Worm (Caenorhabditis elegans) whole organism, L2 larva: ENCODE measurements around the gene W08F4.1.

ENCODE experiments used
- F13H6.1 ChIP-seq: sonication (generic microtip); optimal IDR thresholded peaks from 2 replicates; lab custom pipeline; 2016; ENCODE audit warnings: missing genetic modification characterization, missing compliant biosample characterization
- ZK546.5 ChIP-seq: sonication (generic microtip); optimal IDR thresholded peaks from 2 replicates; lab custom pipeline; 2017; ENCODE audit warnings: missing biosample characterization, missing genetic modification characterization
- ceh-16 ChIP-seq: fragments of 150-350 bp; optimal IDR thresholded peaks from 2 replicates; lab custom pipeline; 2014; ENCODE audit warnings: missing biosample characterization, missing genetic modification characterization
- egl-27 ChIP-seq: sonication (generic microtip); optimal IDR thresholded peaks from 3 replicates; lab custom pipeline; 2017; ENCODE audit warnings: missing biosample characterization, missing genetic modification reagents, missing genetic modification characterization
- lin-13 ChIP-seq: fragments of 150-350 bp; optimal IDR thresholded peaks from 2 replicates; lab custom pipeline; 2014; ENCODE audit warnings: missing biosample characterization, missing genetic modification reagents, missing genetic modification characterization
- mdl-1 ChIP-seq, 2 experiments: fragments of 150-350 bp in 1 of 2; sonication (generic microtip) in 1 of 2; optimal IDR thresholded peaks; 2 replicates each; lab custom pipeline; 2017; ENCODE audit warnings: missing biosample characterization in 2 of 2, missing genetic modification characterization in 2 of 2
- nhr-10 ChIP-seq: sonication (generic microtip); optimal IDR thresholded peaks from 2 replicates; lab custom pipeline; 2017; ENCODE audit warnings: missing biosample characterization, missing genetic modification characterization
- nhr-11 ChIP-seq: fragments of 150-350 bp; optimal IDR thresholded peaks from 2 replicates; lab custom pipeline; 2014; ENCODE audit warnings: missing biosample characterization, missing genetic modification characterization
- nhr-21 ChIP-seq: fragments of 150-350 bp; optimal IDR thresholded peaks from 2 replicates; lab custom pipeline; 2014; ENCODE audit warnings: missing biosample characterization, missing genetic modification characterization
- nhr-237 ChIP-seq: fragments of 150-350 bp; optimal IDR thresholded peaks from 2 replicates; lab custom pipeline; 2014; ENCODE audit warnings: missing biosample characterization, missing genetic modification characterization
- nhr-25 ChIP-seq: fragments of 150-350 bp; sonication (generic microtip); optimal IDR thresholded peaks from 3 replicates; lab custom pipeline; 2014; ENCODE audit warnings: missing biosample characterization, missing genetic modification characterization
- sem-4 ChIP-seq: fragments of 150-350 bp; optimal IDR thresholded peaks from 2 replicates; lab custom pipeline; 2014; ENCODE audit warnings: missing biosample characterization, missing genetic modification reagents, missing genetic modification characterization
- snpc-4 ChIP-seq: fragments of 150-350 bp; optimal IDR thresholded peaks from 2 replicates; lab custom pipeline; 2014; ENCODE audit warnings: missing biosample characterization, missing genetic modification characterization
- unc-39 ChIP-seq: fragments of 150-350 bp; optimal IDR thresholded peaks from 2 replicates; lab custom pipeline; 2014; ENCODE audit warnings: missing biosample characterization, missing genetic modification characterization

DNA sequence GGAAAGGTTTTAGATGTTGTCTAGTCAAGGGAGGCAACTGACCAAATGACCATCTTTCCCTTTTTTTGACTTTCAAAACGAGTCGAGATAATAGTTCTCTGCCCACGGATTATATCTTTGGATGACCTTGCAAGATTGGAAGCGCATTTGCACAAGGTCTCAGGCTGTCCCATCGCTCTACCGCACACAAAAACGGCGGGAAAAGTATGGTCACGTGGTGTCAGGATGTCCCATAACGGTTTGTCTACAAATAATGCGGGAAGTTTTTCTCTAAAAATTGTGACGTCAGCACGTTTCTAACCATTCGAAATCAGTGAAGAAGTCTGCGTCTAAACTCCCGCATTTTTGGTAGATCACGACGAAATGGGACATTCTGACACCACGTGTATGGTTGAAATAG is 15.0 kb downstream of the W08F4.1 start, which contains the start of gene W04H10.6:
- TF ChIP-seq nhr-10 (tag; lab: Kevin White, UChicago) = no peak
- no peak for TF ChIP-seq snpc-4 (tag; lab: Kevin White, UChicago)
- TF ChIP-seq nhr-11 (tag; lab: Kevin White, UChicago) = no peak
- TF ChIP-seq F13H6.1 (tag; lab: Kevin White, UChicago) = no peak
- no peak for TF ChIP-seq nhr-21 (tag; lab: Kevin White, UChicago)
- no peak for TF ChIP-seq egl-27 (tag; lab: Kevin White, UChicago)
- no peak for TF ChIP-seq mdl-1 (tag; optimal IDR thresholded peaks at IDR 0.05; lab: Kevin White, UChicago)
- no peak for TF ChIP-seq sem-4 (tag; lab: Kevin White, UChicago)
- TF ChIP-seq nhr-237 = no peak
- TF ChIP-seq lin-13 (GFP tag; lab: Kevin White, UChicago) = no peak
- TF ChIP-seq ZK546.5 (tag; lab: Kevin White, UChicago) = no peak
- no peak for TF ChIP-seq unc-39 (tag; lab: Kevin White, UChicago)
- TF ChIP-seq ceh-16 (tag; lab: Kevin White, UChicago) = no peak
- no peak for TF ChIP-seq nhr-25
